Worm (Caenorhabditis elegans): ENCODE results near the gene eor-1.

The eor-1 gene

DNA sequence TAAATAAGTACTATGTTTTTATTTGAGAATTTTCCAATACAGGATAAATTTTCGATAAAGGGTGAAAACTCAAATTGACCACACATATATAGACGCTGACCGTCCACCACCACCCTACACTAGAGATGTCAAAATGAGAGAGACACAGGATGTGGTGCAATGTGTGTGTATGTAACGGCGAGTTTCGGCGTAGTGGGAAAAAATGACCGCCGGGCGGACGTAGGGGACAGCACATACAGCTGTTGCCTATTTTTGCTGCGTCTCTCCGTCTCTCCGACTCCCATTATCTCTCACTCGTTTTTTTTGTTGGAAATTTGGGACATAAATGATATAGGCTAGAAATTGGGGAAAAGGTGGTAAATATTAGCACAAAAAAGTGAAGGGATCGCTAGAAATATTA is 17.9 kb downstream of the eor-1 start:
- TF ChIP-seq ztf-6 (GFP tag; IDR thresholded peaks at IDR 0.05) (no peak), hmg-1.2 (GFP tag; IDR thresholded peaks at IDR 0.05) (peak; percentile 67)

DNA sequence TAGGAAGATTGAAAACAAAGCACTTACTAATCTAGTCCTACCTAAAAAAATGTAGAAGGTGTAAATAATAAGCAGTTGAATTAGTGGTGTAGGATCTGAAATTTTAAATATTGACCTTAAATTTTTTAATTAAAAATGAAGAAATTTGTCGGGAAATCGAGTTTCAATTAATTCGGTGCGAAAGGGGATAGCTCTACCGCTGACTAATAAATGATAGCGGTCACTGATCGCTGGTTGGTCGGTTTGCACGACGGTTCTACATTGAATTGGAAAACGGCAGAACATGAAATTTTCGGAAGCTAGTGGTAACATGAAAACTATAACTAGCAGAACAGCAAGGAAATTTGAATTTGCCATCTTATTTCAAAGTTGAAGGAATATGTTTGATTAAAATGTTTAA is 18.8 kb downstream of the eor-1 start, which contains the start of gene set-15:
Gene set-15, minus strand, starts transcription at position 101 of the 400 bp plus-strand sequence.
- TF ChIP-seq T07F8.4 (tag; optimal IDR thresholded peaks at IDR 0.05), result no peak

ce11 chrIV:4776501-4776900 is 22.5 kb downstream of the eor-1 start:
- no peak for TF ChIP-seq D2030.7 (GFP tag; IDR thresholded peaks at IDR 0.05)
- peak; percentile 76; the same call in 1 of the 2 replicates for TF ChIP-seq nfyb-1 (GFP tag; IDR thresholded peaks at IDR 0.05)

- TF ChIP-seq B0261.1 (tag; optimal IDR thresholded peaks at IDR 0.05) (no peak), fkh-3 (tag; optimal IDR thresholded peaks at IDR 0.05) (no peak), gei-17 (GFP tag; optimal IDR thresholded peaks at IDR 0.05) (no peak), ceh-58 (GFP tag; IDR thresholded peaks at IDR 0.05) (no peak), sptf-2 (GFP tag; optimal IDR thresholded peaks at IDR 0.05) (no peak), D2030.7 (GFP tag; IDR thresholded peaks at IDR 0.05) (no peak), ztf-6 (GFP tag; IDR thresholded peaks at IDR 0.05) (no peak), K11D2.4 (GFP tag; IDR thresholded peaks at IDR 0.05) (no peak), let-607 (tag; optimal IDR thresholded peaks at IDR 0.05) (no peak), madf-8 (GFP tag; conservative IDR thresholded peaks at IDR 0.05) (no peak), F23B12.7 (tag; optimal IDR thresholded peaks at IDR 0.05; ENCODE audit: insufficient read depth) (no peak), F22D6.2 (tag; optimal IDR thresholded peaks at IDR 0.05) (no peak)
Measured at ce11 chrIV:4776001-4776400, 23.0 kb downstream of the eor-1 start, which contains the start of gene R11E3.19. R11E3.19 (minus strand) TSS chrIV:4776101.

DNA sequence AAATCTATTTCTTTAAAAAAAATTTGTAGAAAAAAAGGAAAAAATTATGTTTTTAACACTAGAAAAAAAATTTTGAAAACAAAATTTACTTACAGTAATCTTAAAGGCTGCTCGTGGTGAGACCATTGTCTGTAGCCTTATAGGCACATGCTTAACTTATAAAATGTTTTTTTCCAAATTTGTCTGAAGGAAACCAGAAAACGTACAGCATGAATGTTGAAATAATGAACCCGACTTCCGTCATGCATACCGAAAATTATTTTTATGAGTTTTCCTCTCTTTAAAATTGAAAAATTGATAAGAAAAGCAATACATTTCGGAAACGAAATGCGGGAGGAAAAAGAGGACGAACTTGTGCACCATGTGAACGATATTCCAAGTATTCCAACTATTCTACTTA is 27.2 kb downstream of the eor-1 start, which contains the start of gene R11E3.2:
Gene R11E3.2, plus strand, starts transcription at position 301 of the 400 bp plus-strand sequence.
- TF ChIP-seq nhr-80 (tag; optimal IDR thresholded peaks at IDR 0.05), result peak; percentile 4
- TF ChIP-seq F37B4.10 (GFP tag; IDR thresholded peaks at IDR 0.05), result no peak
- TF ChIP-seq repo-1 (tag; optimal IDR thresholded peaks at IDR 0.05), result no peak

ce11 chrIV:4764422-4764821 is 34.6 kb downstream of the eor-1 start, which contains the start of gene npp-26:
npp-26 (plus strand) TSS chrIV:4764722.
- TF ChIP-seq Y95B8A.8 (GFP tag; IDR thresholded peaks at IDR 0.05), result no peak
- no peak for TF ChIP-seq bed-1 (GFP tag; IDR thresholded peaks at IDR 0.05)
- TF ChIP-seq unc-62 (GFP tag; optimal IDR thresholded peaks at IDR 0.05), result no peak
- no peak for TF ChIP-seq die-1 (tag; optimal IDR thresholded peaks at IDR 0.05)
- TF ChIP-seq C17E4.6 (GFP tag; IDR thresholded peaks at IDR 0.05), result no peak

DNA sequence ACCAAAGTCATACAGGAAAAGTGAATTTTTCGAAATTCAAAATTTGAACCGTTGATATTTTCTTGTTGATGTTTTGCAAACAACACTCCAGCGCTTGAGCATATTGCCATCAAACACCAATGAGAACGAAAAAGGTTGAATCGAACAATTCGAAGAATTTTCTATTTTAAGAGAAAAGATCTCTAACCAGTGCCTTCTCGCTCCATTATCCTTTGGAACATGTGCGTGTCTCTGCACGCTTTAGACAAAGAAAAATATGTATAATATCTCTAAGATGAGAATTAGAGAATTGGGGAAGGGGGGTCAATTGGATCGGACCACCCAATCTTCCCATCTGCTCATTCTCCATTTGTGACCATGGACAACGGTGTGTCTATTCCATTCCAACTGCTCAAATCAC is 35.1 kb downstream of the eor-1 start, which contains the start of gene Y17G9B.2:
Gene Y17G9B.2, plus strand, starts transcription at position 301 of the 400 bp plus-strand sequence.
- TF ChIP-seq Y67H2A.10 (GFP tag; conservative IDR thresholded peaks at IDR 0.05), result no peak
- TF ChIP-seq tbp1 (GFP tag; optimal IDR thresholded peaks at IDR 0.05), result no peak
- TF ChIP-seq ztf-6 (GFP tag; IDR thresholded peaks at IDR 0.05), result no peak
- TF ChIP-seq F10E7.11 (tag; optimal IDR thresholded peaks at IDR 0.05), result no peak
- TF ChIP-seq hrde-1 (tag; optimal IDR thresholded peaks at IDR 0.05; ENCODE audit: borderline replicate concordance), result no peak
- TF ChIP-seq ama-1 (optimal IDR thresholded peaks at IDR 0.05), result no peak
- no peak for TF ChIP-seq ama-1 (GFP tag; optimal IDR thresholded peaks at IDR 0.05)
- TF ChIP-seq Y79H2A.3 (GFP tag; conservative IDR thresholded peaks at IDR 0.05), result no peak
- TF ChIP-seq Y95B8A.8 (GFP tag; IDR thresholded peaks at IDR 0.05), result no peak
- TF ChIP-seq hmg-20 (GFP tag; IDR thresholded peaks at IDR 0.05), result no peak
- TF ChIP-seq T07F8.4 (tag; optimal IDR thresholded peaks at IDR 0.05), result no peak
- TF ChIP-seq xnd-1 (tag; optimal IDR thresholded peaks at IDR 0.05), result no peak
- no peak for TF ChIP-seq ceh-79 (tag; optimal IDR thresholded peaks at IDR 0.05)
- no peak for TF ChIP-seq repo-1 (tag; optimal IDR thresholded peaks at IDR 0.05)
- TF ChIP-seq attf-3 (GFP tag; conservative IDR thresholded peaks at IDR 0.05), result no peak
- TF ChIP-seq ekl-4 (GFP tag; IDR thresholded peaks at IDR 0.05), result no peak

Measured in whole organism, young adult.